Fruit fly (Drosophila melanogaster) whole organism, embryonic: ENCODE results near the gene CG16719.

Experiments used
- Abd-B ChIP-seq: fragments of 200-800 bp; sonication (Bioruptor generic); optimal IDR thresholded peaks from 2 replicates; lab custom pipeline; 2018; ENCODE audit warnings: missing biosample characterization, mild to moderate bottlenecking, missing genetic modification characterization, moderate library complexity
- Aef1 ChIP-seq: fragments of 200-800 bp; sonication (Bioruptor generic); IDR thresholded peaks from 3 replicates; pipeline ENCODE4 v1.3.6; 2022; ENCODE audit warnings: missing biosample characterization, missing genetic modification characterization
- Asciz ChIP-seq: fragments of 200-800 bp; sonication (Bioruptor generic); optimal IDR thresholded peaks from 2 replicates; lab custom pipeline; 2017; ENCODE audit warnings: missing biosample characterization, mild to moderate bottlenecking, missing genetic modification characterization, missing genetic modification reagents
- Bdp1 ChIP-seq: fragments of 200-800 bp; sonication (Bioruptor generic); optimal IDR thresholded peaks from 3 replicates; lab custom pipeline; 2016; ENCODE audit warnings: missing biosample characterization, missing genetic modification characterization
- Bteb2 ChIP-seq: fragments of 200-800 bp; sonication (Bioruptor generic); optimal IDR thresholded peaks from 2 replicates; lab custom pipeline; 2016; ENCODE audit warnings: missing biosample characterization, missing genetic modification characterization
- CG10147 ChIP-seq: fragments of 200-800 bp; sonication (Bioruptor generic); optimal IDR thresholded peaks from 2 replicates; lab custom pipeline; 2019; ENCODE audit warnings: missing biosample characterization, mild to moderate bottlenecking, missing genetic modification characterization, moderate library complexity
- CG10209 ChIP-seq: fragments of 200-800 bp; sonication (Bioruptor generic); optimal IDR thresholded peaks from 3 replicates; lab custom pipeline; 2017; ENCODE audit warnings: missing biosample characterization, mild to moderate bottlenecking, missing genetic modification characterization, missing genetic modification reagents
- CG10543 ChIP-seq: fragments of 200-800 bp; sonication (Bioruptor generic); optimal IDR thresholded peaks from 3 replicates; lab custom pipeline; 2017; ENCODE audit warnings: missing biosample characterization, mild to moderate bottlenecking, missing genetic modification characterization, moderate library complexity
- CG11560 ChIP-seq: fragments of 200-800 bp; sonication (Bioruptor generic); IDR thresholded peaks from 3 replicates; pipeline ENCODE4 v1.3.6; 2022; ENCODE audit warnings: missing biosample characterization, missing genetic modification characterization
- CG1233 ChIP-seq: fragments of 200-800 bp; sonication (Bioruptor generic); optimal IDR thresholded peaks from 4 replicates; lab custom pipeline; 2018; ENCODE audit warnings: missing biosample characterization, mild to moderate bottlenecking, missing genetic modification characterization
- CG14014 ChIP-seq: fragments of 200-800 bp; sonication (Bioruptor generic); IDR thresholded peaks from 2 replicates; pipeline ENCODE4 v1.3.6; 2022; ENCODE audit warnings: missing biosample characterization, missing genetic modification characterization
- CG15269 ChIP-seq: fragments of 200-800 bp; sonication (Bioruptor generic); optimal IDR thresholded peaks from 2 replicates; lab custom pipeline; 2018; ENCODE audit warnings: missing biosample characterization, mild to moderate bottlenecking, missing genetic modification characterization, moderate library complexity
- CG15514 ChIP-seq: fragments of 200-800 bp; sonication (Bioruptor generic); optimal IDR thresholded peaks from 3 replicates; lab custom pipeline; 2017; ENCODE audit warnings: missing biosample characterization, missing genetic modification characterization, mild to moderate bottlenecking, moderate library complexity, missing genetic modification reagents
- CG1602 ChIP-seq: fragments of 200-800 bp; sonication (Bioruptor generic); optimal IDR thresholded peaks from 3 replicates; lab custom pipeline; 2016; ENCODE audit warnings: missing biosample characterization, missing genetic modification characterization
- CG17361 ChIP-seq: fragments of 200-800 bp; sonication (Bioruptor generic); IDR thresholded peaks from 3 replicates; pipeline ENCODE4 v1.3.6; 2022; ENCODE audit warnings: missing biosample characterization, missing genetic modification characterization
- CG18476 ChIP-seq: fragments of 200-800 bp; sonication (Bioruptor generic); optimal IDR thresholded peaks from 2 replicates; lab custom pipeline; 2016; ENCODE audit warnings: missing biosample characterization, mild to moderate bottlenecking, missing genetic modification characterization
- CG31441 ChIP-seq: fragments of 200-800 bp; sonication (Bioruptor generic); IDR thresholded peaks from 2 replicates; pipeline ENCODE4 v1.3.6; 2022; ENCODE audit warnings: missing biosample characterization, missing genetic modification characterization
- CG32772 ChIP-seq: fragments of 200-800 bp; sonication (Bioruptor generic); IDR thresholded peaks from 2 replicates; pipeline ENCODE4 v1.3.6; 2022; ENCODE audit warnings: missing biosample characterization, missing genetic modification characterization
- CG3838 ChIP-seq: fragments of 200-800 bp; sonication (Bioruptor generic); optimal IDR thresholded peaks from 3 replicates; lab custom pipeline; 2016; ENCODE audit warnings: missing biosample characterization, missing genetic modification characterization
- CG4282 ChIP-seq: fragments of 200-800 bp; sonication (Bioruptor generic); optimal IDR thresholded peaks from 2 replicates; lab custom pipeline; 2016; ENCODE audit warnings: missing biosample characterization, missing genetic modification characterization
- CG6813 ChIP-seq: fragments of 200-800 bp; sonication (Bioruptor generic); optimal IDR thresholded peaks from 2 replicates; lab custom pipeline; 2017; ENCODE audit warnings: missing biosample characterization, missing genetic modification characterization, mild to moderate bottlenecking, moderate library complexity, missing genetic modification reagents
- CG9727 ChIP-seq: fragments of 200-800 bp; sonication (Bioruptor generic); optimal IDR thresholded peaks from 3 replicates; lab custom pipeline; 2017; ENCODE audit warnings: missing biosample characterization, mild to moderate bottlenecking, missing genetic modification characterization
- CTCF ChIP-seq: fragments of 200-800 bp; sonication (Bioruptor generic); optimal IDR thresholded peaks from 2 replicates; lab custom pipeline; 2017; ENCODE audit warnings: missing biosample characterization, mild to moderate bottlenecking, missing genetic modification characterization, moderate library complexity
- CrebB ChIP-seq: fragments of 200-800 bp; sonication (Bioruptor generic); optimal IDR thresholded peaks from 3 replicates; lab custom pipeline; 2018; ENCODE audit warnings: missing biosample characterization, mild to moderate bottlenecking, missing genetic modification characterization
- Eip74EF ChIP-seq, 2 experiments: fragments of 200-800 bp in 1 of 2; fragments of >200 bp in 1 of 2; sonication (Bioruptor generic) in 1 of 2; optimal IDR thresholded peaks; 2 replicates each; lab custom pipeline; 2017 to 2019; ENCODE audit warnings: missing biosample characterization in 2 of 2, missing genetic modification characterization in 2 of 2, mild to moderate bottlenecking in 1 of 2, moderate library complexity in 1 of 2
- HLH4C ChIP-seq: fragments of 200-800 bp; sonication (Bioruptor generic); IDR thresholded peaks from 3 replicates; pipeline ENCODE4 v1.3.6; 2022; ENCODE audit warnings: missing biosample characterization, missing genetic modification characterization; ENCODE audit not compliant: partially characterized antibody
- Myb ChIP-seq: fragments of 200-800 bp; sonication (Bioruptor generic); optimal IDR thresholded peaks from 2 replicates; lab custom pipeline; 2016; ENCODE audit warnings: missing biosample characterization, missing genetic modification characterization
- NC2α ChIP-seq: fragments of 200-800 bp; sonication (Bioruptor generic); optimal IDR thresholded peaks from 2 replicates; lab custom pipeline; 2016; ENCODE audit warnings: missing biosample characterization, missing genetic modification characterization
- Neu2 ChIP-seq: fragments of 200-800 bp; sonication (Bioruptor generic); optimal IDR thresholded peaks from 3 replicates; lab custom pipeline; 2016; ENCODE audit warnings: missing biosample characterization, missing genetic modification characterization, borderline replicate concordance
- Nf-YA ChIP-seq: fragments of 200-800 bp; sonication (Bioruptor generic); IDR thresholded peaks from 2 replicates; pipeline ENCODE4 v1.3.6; 2022; ENCODE audit warnings: missing biosample characterization, missing genetic modification characterization
- Opbp ChIP-seq: fragments of 200-800 bp; sonication (Bioruptor generic); IDR thresholded peaks from 3 replicates; pipeline ENCODE4 v1.3.6; 2022; ENCODE audit warnings: missing biosample characterization, missing genetic modification characterization; ENCODE audit not compliant: partially characterized antibody
- Optix ChIP-seq: fragments of 200-800 bp; sonication (Bioruptor generic); IDR thresholded peaks from 3 replicates; pipeline ENCODE4 v1.3.6; 2022; ENCODE audit warnings: missing biosample characterization, missing genetic modification characterization
- PHDP ChIP-seq: fragments of 200-800 bp; sonication (Bioruptor generic); optimal IDR thresholded peaks from 3 replicates; lab custom pipeline; 2018; ENCODE audit warnings: missing biosample characterization, mild to moderate bottlenecking, missing genetic modification characterization, moderate library complexity
- Ssrp ChIP-seq: fragments of 200-800 bp; sonication (Bioruptor generic); optimal IDR thresholded peaks from 2 replicates; lab custom pipeline; 2018; ENCODE audit warnings: missing biosample characterization, mild to moderate bottlenecking, missing genetic modification characterization, moderate library complexity
- Trl ChIP-seq, 3 experiments: fragments of >200 bp in 2 of 3; fragments of 200-800 bp in 1 of 3; sonication (Bioruptor generic) in 1 of 3; optimal IDR thresholded peaks; 2 replicates in 1 of 3; 3 replicates in 2 of 3; lab custom pipeline; 2016 to 2017; ENCODE audit warnings: missing biosample characterization in 1 of 3, missing genetic modification characterization in 1 of 3
- btn ChIP-seq: fragments of 200-800 bp; sonication (Bioruptor generic); optimal IDR thresholded peaks from 2 replicates; lab custom pipeline; 2016; ENCODE audit warnings: missing biosample characterization, missing genetic modification characterization
- cas ChIP-seq: fragments of 200-800 bp; sonication (Bioruptor generic); IDR thresholded peaks from 2 replicates; pipeline ENCODE4 v1.3.6; 2022; ENCODE audit warnings: missing biosample characterization, missing genetic modification characterization
- croc ChIP-seq: fragments of 200-800 bp; sonication (Bioruptor generic); conservative IDR thresholded peaks from 3 replicates; pipeline ENCODE4 v1.3.6; 2022; ENCODE audit warnings: missing biosample characterization, missing genetic modification characterization
- cwo ChIP-seq: fragments of 200-800 bp; sonication (Bioruptor generic); optimal IDR thresholded peaks from 3 replicates; lab custom pipeline; 2017; ENCODE audit warnings: missing biosample characterization, missing genetic modification characterization, mild to moderate bottlenecking, moderate library complexity, missing genetic modification reagents
- ems ChIP-seq: fragments of 200-800 bp; sonication (Bioruptor generic); optimal IDR thresholded peaks from 3 replicates; lab custom pipeline; 2016; ENCODE audit warnings: missing biosample characterization, missing genetic modification characterization
- fd64A ChIP-seq: fragments of 200-800 bp; sonication (Bioruptor generic); optimal IDR thresholded peaks from 3 replicates; lab custom pipeline; 2018; ENCODE audit warnings: missing biosample characterization, mild to moderate bottlenecking, missing genetic modification characterization
- grau ChIP-seq: fragments of 200-800 bp; optimal IDR thresholded peaks from 3 replicates; lab custom pipeline; 2019; ENCODE audit warnings: missing biosample characterization, mild to moderate bottlenecking, missing genetic modification characterization, moderate library complexity
- knrl ChIP-seq: fragments of 200-800 bp; sonication (Bioruptor generic); IDR thresholded peaks from 3 replicates; pipeline ENCODE4 v1.3.6; 2022; ENCODE audit warnings: missing biosample characterization, missing genetic modification characterization; ENCODE audit not compliant: partially characterized antibody
- lbe ChIP-seq: fragments of 200-800 bp; sonication (Bioruptor generic); optimal IDR thresholded peaks from 2 replicates; lab custom pipeline; 2016; ENCODE audit warnings: missing biosample characterization, mild to moderate bottlenecking, missing genetic modification characterization
- pnt ChIP-seq: fragments of 200-800 bp; sonication (Bioruptor generic); optimal IDR thresholded peaks from 3 replicates; lab custom pipeline; 2016; ENCODE audit warnings: missing biosample characterization, missing genetic modification characterization
- salm ChIP-seq: fragments of 200-800 bp; sonication (Bioruptor generic); optimal IDR thresholded peaks from 2 replicates; lab custom pipeline; 2018; ENCODE audit warnings: missing biosample characterization, mild to moderate bottlenecking, missing genetic modification characterization
- slbo ChIP-seq: fragments of 200-800 bp; sonication (Bioruptor generic); IDR thresholded peaks from 2 replicates; pipeline ENCODE4 v1.3.6; 2022; ENCODE audit warnings: missing biosample characterization, missing genetic modification characterization
- slp2 ChIP-seq: fragments of 200-800 bp; sonication (Bioruptor generic); optimal IDR thresholded peaks from 2 replicates; lab custom pipeline; 2016; ENCODE audit warnings: missing biosample characterization, missing genetic modification characterization
- vvl ChIP-seq: fragments of 200-800 bp; sonication (Bioruptor generic); IDR thresholded peaks from 2 replicates; pipeline ENCODE4 v1.3.6; 2022; ENCODE audit warnings: missing biosample characterization, missing genetic modification characterization
- wek ChIP-seq: fragments of 200-800 bp; sonication (Bioruptor generic); optimal IDR thresholded peaks from 3 replicates; lab custom pipeline; 2018; ENCODE audit warnings: missing biosample characterization, mild to moderate bottlenecking, missing genetic modification characterization, moderate library complexity

Gene CG16719

dm6 chr3L:9678007-9678497 is 6.9 kb upstream of the CG16719 start (continued):
- TF ChIP-seq Abd-B (GFP tag; lab: Kevin White, UChicago): no peak
- no peak for TF ChIP-seq Neu2 (GFP tag; lab: Kevin White, UChicago)
- no peak for TF ChIP-seq CG1602 (GFP tag; lab: Kevin White, UChicago)
- peak; percentile 58 to 79 for TF ChIP-seq Trl (optimal IDR thresholded peaks at IDR 0.05; lab: Kevin White, UChicago)
- peak; percentile 5 for TF ChIP-seq Trl (GFP tag; optimal IDR thresholded peaks at IDR 0.05; lab: Kevin White, UChicago)
- 0 out of 3 replicates have a peak, but pooled peaks have one; percentile 35 for TF ChIP-seq CG17361
- no peak for TF ChIP-seq HLH4C (GFP tag; lab: Robert Waterston, UW)
- TF ChIP-seq CG10543: no peak
- TF ChIP-seq vvl (GFP tag; lab: Robert Waterston, UW): no peak
- TF ChIP-seq CG10209 (GFP tag; lab: Kevin White, UChicago): peak; percentile 6
- no peak for TF ChIP-seq CG15269
- no peak for TF ChIP-seq slbo (GFP tag; lab: Robert Waterston, UW)
- no peak for TF ChIP-seq CrebB
- TF ChIP-seq CG32772 (GFP tag; lab: Robert Waterston, UW): no peak
- TF ChIP-seq salm (tag; lab: Kevin White, UChicago): no peak
- no peak; the same call in 2 of the 3 replicates for TF ChIP-seq croc (GFP tag; lab: Robert Waterston, UW)
- TF ChIP-seq CG14014 (GFP tag; lab: Robert Waterston, UW): no peak
- TF ChIP-seq CG1233 (GFP tag; lab: Kevin White, UChicago): peak; percentile 26
- no peak for TF ChIP-seq cwo (GFP tag; lab: Kevin White, UChicago)
- no peak for TF ChIP-seq CG31441 (GFP tag; lab: Robert Waterston, UW)
- peak; percentile 9 for TF ChIP-seq PHDP (tag; lab: Kevin White, UChicago)
- no peak for TF ChIP-seq Opbp (GFP tag; lab: Robert Waterston, UW)
- TF ChIP-seq CG18476 (GFP tag; lab: Kevin White, UChicago): no peak
- no peak for TF ChIP-seq CTCF (GFP tag; lab: Kevin White, UChicago)
- TF ChIP-seq CG15514 (GFP tag; lab: Kevin White, UChicago): no peak
- TF ChIP-seq grau (tag; lab: Kevin White, UChicago): peak; percentile 85
- 0 out of 3 replicates have a peak, but pooled peaks have one; percentile 20 for TF ChIP-seq knrl (GFP tag; lab: Robert Waterston, UW)
- TF ChIP-seq NC2α: no peak
- TF ChIP-seq Asciz: peak; percentile 13
- TF ChIP-seq Optix (GFP tag; lab: Robert Waterston, UW): peak; percentile 12; the same call in 1 of the 3 replicates
- no peak for TF ChIP-seq Nf-YA (GFP tag; lab: Robert Waterston, UW)
- no peak for TF ChIP-seq Bteb2 (GFP tag; lab: Kevin White, UChicago)
- TF ChIP-seq slp2 (GFP tag; lab: Kevin White, UChicago): no peak
- TF ChIP-seq Eip74EF (GFP tag; optimal IDR thresholded peaks at IDR 0.05; lab: Kevin White, UChicago): peak in 1 of 2 experiments; percentile 54
- TF ChIP-seq CG3838 (GFP tag; lab: Kevin White, UChicago): no peak
- no peak for TF ChIP-seq wek (GFP tag; lab: Kevin White, UChicago)
- TF ChIP-seq CG11560 (tag; lab: Robert Waterston, UW): no peak
- peak; percentile 53 for TF ChIP-seq CG4282
- no peak for TF ChIP-seq CG9727 (GFP tag; lab: Kevin White, UChicago)
- TF ChIP-seq fd64A: peak; percentile 42
- no peak for TF ChIP-seq Bdp1 (GFP tag; lab: Kevin White, UChicago)
- TF ChIP-seq pnt (GFP tag; lab: Kevin White, UChicago): no peak
- no peak for TF ChIP-seq btn (GFP tag; lab: Kevin White, UChicago)
- TF ChIP-seq Aef1 (GFP tag; lab: Robert Waterston, UW): no peak
- no peak for TF ChIP-seq CG10147 (GFP tag; lab: Kevin White, UChicago)
- no peak for TF ChIP-seq cas (GFP tag; lab: Robert Waterston, UW)
- TF ChIP-seq Myb (GFP tag; lab: Kevin White, UChicago): no peak
- TF ChIP-seq Ssrp (tag; lab: Kevin White, UChicago): peak; percentile 8
- TF ChIP-seq lbe (GFP tag; lab: Kevin White, UChicago): no peak
- no peak for TF ChIP-seq ems (GFP tag; lab: Kevin White, UChicago)
- TF ChIP-seq CG6813 (GFP tag; lab: Kevin White, UChicago): peak; percentile 4
